Worm (Caenorhabditis elegans) whole organism, L1 larva: ENCODE measurements around the gene msra-1.

Source experiments
- C16A3.4 ChIP-seq: fragments of 150-350 bp; optimal IDR thresholded peaks from 2 replicates; lab custom pipeline; 2014; ENCODE audit warnings: missing biosample characterization, missing genetic modification characterization
- C34B4.2 ChIP-seq: sonication (generic microtip); optimal IDR thresholded peaks from 2 replicates; lab custom pipeline; 2017; ENCODE audit warnings: mild to moderate bottlenecking, missing genetic modification characterization, missing compliant biosample characterization
- F16B12.6 ChIP-seq: fragments of 150-350 bp; optimal IDR thresholded peaks from 2 replicates; lab custom pipeline; 2014; ENCODE audit warnings: missing biosample characterization, missing genetic modification characterization
- aha-1 ChIP-seq: fragments of 150-350 bp; optimal IDR thresholded peaks from 2 replicates; lab custom pipeline; 2014; ENCODE audit warnings: missing biosample characterization, missing genetic modification characterization
- ama-1 ChIP-seq: fragments of 150-350 bp; optimal IDR thresholded peaks from 2 replicates; lab custom pipeline; 2014
- blmp-1 ChIP-seq: fragments of 150-350 bp; optimal IDR thresholded peaks from 2 replicates; lab custom pipeline; 2014; ENCODE audit warnings: missing biosample characterization, missing genetic modification characterization
- ceh-63 ChIP-seq: fragments of 200-800 bp; sonication (Bioruptor generic); optimal IDR thresholded peaks from 2 replicates; lab custom pipeline; 2018; ENCODE audit warnings: mild to moderate bottlenecking, missing genetic modification characterization, missing compliant biosample characterization
- dpl-1 ChIP-seq, 3 experiments: fragments of 150-350 bp in 2 of 3; sonication (generic microtip) in 1 of 3; optimal IDR thresholded peaks; 2 replicates each; lab custom pipeline; 2014 to 2017; ENCODE audit warnings: missing biosample characterization in 3 of 3, missing genetic modification characterization in 3 of 3, missing genetic modification reagents in 3 of 3
- dsc-1 ChIP-seq: sonication (generic microtip); optimal IDR thresholded peaks from 2 replicates; lab custom pipeline; 2016; ENCODE audit warnings: mild to moderate bottlenecking, missing genetic modification characterization, missing compliant biosample characterization
- efl-1 ChIP-seq, 4 experiments: fragments of 150-350 bp; optimal IDR thresholded peaks in 3 of 4; peaks in 1 of 4; 1 replicate in 1 of 4; 2 replicates in 3 of 4; lab custom pipeline; 2014; ENCODE audit warnings: missing biosample characterization in 2 of 4, missing genetic modification characterization in 2 of 4, missing genetic modification reagents in 2 of 4
- efl-3 ChIP-seq: fragments of 200-800 bp; sonication (Bioruptor generic); optimal IDR thresholded peaks from 2 replicates; lab custom pipeline; 2018; ENCODE audit warnings: mild to moderate bottlenecking, missing genetic modification characterization, missing compliant biosample characterization
- egl-13 ChIP-seq: sonication (generic microtip); optimal IDR thresholded peaks from 2 replicates; lab custom pipeline; 2016; ENCODE audit warnings: missing genotype, missing genetic modification reagents, missing genetic modification characterization, missing compliant biosample characterization
- egl-27 ChIP-seq, 2 experiments: fragments of 150-350 bp in 1 of 2; sonication (generic microtip); optimal IDR thresholded peaks; 3 replicates each; lab custom pipeline; 2017 to 2018; ENCODE audit warnings: missing biosample characterization in 2 of 2, missing genetic modification characterization in 2 of 2, missing genetic modification reagents in 2 of 2
- elt-3 ChIP-seq, 6 experiments: fragments of 150-350 bp in 1 of 6; sonication (generic microtip); optimal IDR thresholded peaks; 2 replicates each; lab custom pipeline; 2017 to 2018; ENCODE audit warnings: missing biosample characterization in 6 of 6, missing genetic modification characterization in 6 of 6, inconsistent platforms in 1 of 6
- fkh-4 ChIP-seq: sonication (generic microtip); optimal IDR thresholded peaks from 2 replicates; lab custom pipeline; 2016; ENCODE audit warnings: missing compliant biosample characterization, missing genetic modification characterization, borderline replicate concordance
- fos-1 ChIP-seq: fragments of 150-350 bp; optimal IDR thresholded peaks from 2 replicates; lab custom pipeline; 2014; ENCODE audit warnings: missing biosample characterization, missing genetic modification characterization
- grh-1 ChIP-seq: fragments of 200-800 bp; sonication (Bioruptor generic); IDR thresholded peaks from 2 replicates; pipeline ENCODE4 v1.3.6; 2022; ENCODE audit warnings: missing genetic modification reagents, missing genetic modification characterization, missing compliant biosample characterization
- hlh-4 ChIP-seq: sonication (generic microtip); optimal IDR thresholded peaks from 2 replicates; lab custom pipeline; 2016; ENCODE audit warnings: mild to moderate bottlenecking, missing genetic modification characterization, missing compliant biosample characterization
- hpl-2 ChIP-seq: fragments of 150-350 bp; optimal IDR thresholded peaks from 2 replicates; lab custom pipeline; 2014; ENCODE audit warnings: missing biosample characterization, missing genetic modification reagents, missing genetic modification characterization
- irx-1 ChIP-seq: sonication (generic microtip); optimal IDR thresholded peaks from 2 replicates; lab custom pipeline; 2016; ENCODE audit warnings: missing genetic modification characterization, missing compliant biosample characterization
- isw-1 ChIP-seq: fragments of 200-800 bp; sonication (Bioruptor generic); IDR thresholded peaks from 2 replicates; pipeline ENCODE4 v1.3.6; 2022; ENCODE audit warnings: missing genetic modification characterization, missing compliant biosample characterization
- jun-1 ChIP-seq: fragments of 150-350 bp; optimal IDR thresholded peaks from 2 replicates; lab custom pipeline; 2014; ENCODE audit warnings: missing biosample characterization, missing genetic modification reagents, missing genetic modification characterization
- lin-13 ChIP-seq: fragments of 150-350 bp; optimal IDR thresholded peaks from 2 replicates; lab custom pipeline; 2014; ENCODE audit warnings: missing biosample characterization, missing genetic modification reagents, missing genetic modification characterization
- lin-14 ChIP-seq: fragments of 200-800 bp; sonication (Bioruptor generic); optimal IDR thresholded peaks from 2 replicates; lab custom pipeline; 2018; ENCODE audit warnings: mild to moderate bottlenecking, missing genetic modification characterization, moderate library complexity, missing compliant biosample characterization
- lir-3 ChIP-seq: sonication (generic microtip); optimal IDR thresholded peaks from 2 replicates; lab custom pipeline; 2016; ENCODE audit warnings: mild to moderate bottlenecking, missing genetic modification characterization, moderate library complexity, missing compliant biosample characterization; ENCODE audit not compliant: poor library complexity
- lsy-2 ChIP-seq, 2 experiments: fragments of 150-350 bp; optimal IDR thresholded peaks; 2 replicates each; lab custom pipeline; 2014; ENCODE audit warnings: missing biosample characterization in 2 of 2, missing genetic modification characterization in 2 of 2
- mab-9 ChIP-seq: fragments of 200-800 bp; sonication (Bioruptor generic); IDR thresholded peaks from 2 replicates; pipeline ENCODE4 v1.3.6; 2022; ENCODE audit warnings: missing genetic modification reagents, missing genetic modification characterization, missing compliant biosample characterization
- mdl-1 ChIP-seq, 2 experiments: fragments of 150-350 bp; optimal IDR thresholded peaks; 2 replicates each; lab custom pipeline; 2014 to 2017; ENCODE audit warnings: missing biosample characterization in 2 of 2, missing genetic modification characterization in 2 of 2, inconsistent platforms in 1 of 2
- mef-2 ChIP-seq: fragments of 150-350 bp; optimal IDR thresholded peaks from 2 replicates; lab custom pipeline; 2014; ENCODE audit warnings: missing biosample characterization, missing genetic modification characterization
- nhr-11 ChIP-seq: fragments of 150-350 bp; optimal IDR thresholded peaks from 2 replicates; lab custom pipeline; 2014; ENCODE audit warnings: missing biosample characterization, missing genetic modification characterization
- nhr-12 ChIP-seq: sonication (generic microtip); optimal IDR thresholded peaks from 2 replicates; lab custom pipeline; 2017; ENCODE audit warnings: missing biosample characterization, missing genetic modification characterization
- nhr-19 ChIP-seq: fragments of 200-800 bp; sonication (Bioruptor generic); conservative IDR thresholded peaks from 2 replicates; pipeline ENCODE4 v1.3.6; 2022; ENCODE audit warnings: missing genetic modification characterization, missing compliant biosample characterization
- nhr-20 ChIP-seq: sonication (generic microtip); optimal IDR thresholded peaks from 2 replicates; lab custom pipeline; 2016; ENCODE audit warnings: mild to moderate bottlenecking, missing genetic modification characterization, missing compliant biosample characterization
- nhr-47 ChIP-seq: sonication (generic microtip); optimal IDR thresholded peaks from 2 replicates; lab custom pipeline; 2016; ENCODE audit warnings: mild to moderate bottlenecking, missing genetic modification characterization, moderate library complexity, missing compliant biosample characterization
- nhr-76 ChIP-seq: sonication (generic microtip); optimal IDR thresholded peaks from 2 replicates; lab custom pipeline; 2017; ENCODE audit warnings: missing biosample characterization, missing genetic modification characterization
- nhr-84 ChIP-seq: sonication (generic microtip); optimal IDR thresholded peaks from 2 replicates; lab custom pipeline; 2017; ENCODE audit warnings: missing biosample characterization, missing genetic modification characterization
- nhr-85 ChIP-seq: sonication (generic microtip); peaks from one replicate; lab custom pipeline; 2016; ENCODE audit warnings: missing genetic modification characterization, inconsistent platforms, missing compliant biosample characterization
- nhr-90 ChIP-seq: sonication (generic microtip); optimal IDR thresholded peaks from 2 replicates; lab custom pipeline; 2016; ENCODE audit warnings: mild to moderate bottlenecking, missing genetic modification characterization, missing compliant biosample characterization; ENCODE audit not compliant: poor library complexity
- snu-23 ChIP-seq: sonication (generic microtip); optimal IDR thresholded peaks from 2 replicates; lab custom pipeline; 2016; ENCODE audit warnings: missing genetic modification characterization, missing compliant biosample characterization
- sup-37 ChIP-seq: fragments of 200-800 bp; sonication (Bioruptor generic); optimal IDR thresholded peaks from 2 replicates; lab custom pipeline; 2018; ENCODE audit warnings: mild to moderate bottlenecking, missing genetic modification characterization, missing compliant biosample characterization
- swsn-7 ChIP-seq: sonication (generic microtip); optimal IDR thresholded peaks from 2 replicates; lab custom pipeline; 2016; ENCODE audit warnings: missing genetic modification characterization, missing compliant biosample characterization
- tbx-2 ChIP-seq: sonication (generic microtip); optimal IDR thresholded peaks from 2 replicates; lab custom pipeline; 2016; ENCODE audit warnings: missing genetic modification characterization, missing compliant biosample characterization
- unc-130 ChIP-seq: fragments of 150-350 bp; optimal IDR thresholded peaks from 2 replicates; lab custom pipeline; 2017; ENCODE audit warnings: missing biosample characterization, missing genetic modification characterization, inconsistent platforms
- unc-30 ChIP-seq: sonication (generic microtip); optimal IDR thresholded peaks from 2 replicates; lab custom pipeline; 2017; ENCODE audit warnings: missing biosample characterization, missing genetic modification characterization
- unc-86 ChIP-seq: sonication (generic microtip); optimal IDR thresholded peaks from 2 replicates; lab custom pipeline; 2016; ENCODE audit warnings: missing genetic modification characterization, missing compliant biosample characterization
- unc-98 ChIP-seq: fragments of 200-800 bp; sonication (Bioruptor generic); IDR thresholded peaks from 2 replicates; pipeline ENCODE4 v1.3.6; 2022; ENCODE audit warnings: missing genetic modification characterization, missing compliant biosample characterization
- zip-4 ChIP-seq: fragments of 200-800 bp; sonication (Bioruptor generic); optimal IDR thresholded peaks from 2 replicates; lab custom pipeline; 2018; ENCODE audit warnings: mild to moderate bottlenecking, missing genetic modification characterization, moderate library complexity, missing compliant biosample characterization
- ztf-11 ChIP-seq, 2 experiments: sonication (generic microtip); optimal IDR thresholded peaks; 2 replicates each; lab custom pipeline; 2016 to 2017; ENCODE audit warnings: missing genetic modification characterization in 2 of 2, missing biosample characterization in 1 of 2, missing compliant biosample characterization in 1 of 2
- ztf-4 ChIP-seq: fragments of 150-350 bp; optimal IDR thresholded peaks from 2 replicates; lab custom pipeline; 2014; ENCODE audit warnings: missing biosample characterization, missing genetic modification characterization

The msra-1 gene

DNA sequence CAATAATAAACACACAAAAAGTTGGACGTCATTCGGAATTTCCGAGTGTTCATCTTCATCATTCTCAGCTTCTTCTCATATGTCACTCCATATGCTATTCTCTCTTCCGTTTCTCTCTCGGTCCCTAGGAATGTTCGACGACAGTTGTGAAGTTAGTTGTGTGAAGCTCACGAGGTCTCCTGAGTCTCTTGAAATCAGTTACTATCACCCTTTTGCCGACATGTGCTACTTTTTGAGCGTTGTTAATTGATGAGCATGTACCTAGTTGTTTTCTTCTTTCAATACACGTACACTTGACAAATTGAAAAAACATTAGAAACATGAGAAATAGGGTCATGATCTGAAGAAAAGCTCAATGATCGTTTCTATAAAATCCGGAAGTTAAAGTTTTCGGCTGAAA, 40.5 kb downstream of the msra-1 start (continued):
- TF ChIP-seq snu-23 (GFP tag; lab: Kevin White, UChicago): peak; percentile 72
- no peak for TF ChIP-seq aha-1 (tag; lab: Kevin White, UChicago)
- TF ChIP-seq nhr-19: peak; percentile 81
- TF ChIP-seq lir-3 (tag; lab: Kevin White, UChicago): peak; percentile 58
- TF ChIP-seq swsn-7: peak; percentile 36
- TF ChIP-seq sup-37 (GFP tag; lab: Kevin White, UChicago): peak; percentile 29
- TF ChIP-seq lin-14 (GFP tag; lab: Kevin White, UChicago): peak; percentile 92
- TF ChIP-seq nhr-11: peak; percentile 62
- peak; percentile 50 for TF ChIP-seq irx-1 (tag; lab: Kevin White, UChicago)
- no peak for TF ChIP-seq dsc-1
- peak; percentile 47 for TF ChIP-seq nhr-47 (tag; lab: Kevin White, UChicago)
- no peak for TF ChIP-seq unc-130 (tag; lab: Kevin White, UChicago)
- TF ChIP-seq nhr-20 (tag; lab: Kevin White, UChicago): peak; percentile 65
- no peak for TF ChIP-seq blmp-1 (tag; lab: Kevin White, UChicago)
- peak; percentile 16 to 41 for TF ChIP-seq efl-1 (optimal IDR thresholded peaks at IDR 0.05; lab: Kevin White, UChicago)
- peak; percentile 0 to 2 for TF ChIP-seq efl-1 (GFP tag; optimal IDR thresholded peaks at IDR 0.05 in 1 of 2; lab: Kevin White, UChicago)
- TF ChIP-seq, all 84 proteins: peak for 25

DNA sequence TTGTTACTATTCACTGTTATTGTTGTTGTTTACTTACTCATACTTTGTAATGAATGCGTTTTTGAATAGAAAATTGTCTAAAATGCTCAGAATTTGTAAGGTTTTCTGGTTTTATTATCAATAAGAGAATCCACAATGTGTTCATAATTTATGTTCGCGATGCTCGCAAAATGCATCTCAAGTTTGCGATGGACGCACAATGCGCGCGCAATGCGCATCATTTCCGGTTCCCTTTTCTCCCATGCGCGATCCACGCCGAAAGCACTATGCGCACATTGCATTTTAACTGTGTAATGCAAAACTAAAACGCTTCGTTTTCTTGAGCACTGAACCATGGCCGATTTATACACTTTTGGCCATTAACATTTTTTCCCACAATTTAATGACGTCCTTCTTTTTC, 44.4 kb downstream of the msra-1 start:
- TF ChIP-seq mdl-1 (tag; optimal IDR thresholded peaks at IDR 0.05; lab: Kevin White, UChicago) (no peak), lin-13 (GFP tag; lab: Kevin White, UChicago) (no peak), mef-2 (tag; lab: Kevin White, UChicago) (no peak), ztf-4 (tag; lab: Kevin White, UChicago) (no peak), efl-3 (GFP tag; lab: Kevin White, UChicago) (no peak), C16A3.4 (tag; lab: Kevin White, UChicago) (no peak), ceh-63 (no peak), hlh-4 (tag; lab: Kevin White, UChicago) (no peak), unc-30 (no peak), nhr-90 (no peak), nhr-76 (tag; lab: Kevin White, UChicago) (no peak), unc-98 (GFP tag; lab: Robert Waterston, UW) (no peak), C34B4.2 (tag; lab: Kevin White, UChicago) (no peak), elt-3 (tag; optimal IDR thresholded peaks at IDR 0.05; lab: Kevin White, UChicago) (no peak), egl-27 (tag; optimal IDR thresholded peaks at IDR 0.05; lab: Kevin White, UChicago) (no peak), aha-1 (tag; lab: Kevin White, UChicago) (no peak), zip-4 (no peak), lsy-2 (tag; optimal IDR thresholded peaks at IDR 0.05; lab: Kevin White, UChicago) (no peak), hpl-2 (no peak), ama-1 (lab: Kevin White, UChicago) (no peak)

DNA sequence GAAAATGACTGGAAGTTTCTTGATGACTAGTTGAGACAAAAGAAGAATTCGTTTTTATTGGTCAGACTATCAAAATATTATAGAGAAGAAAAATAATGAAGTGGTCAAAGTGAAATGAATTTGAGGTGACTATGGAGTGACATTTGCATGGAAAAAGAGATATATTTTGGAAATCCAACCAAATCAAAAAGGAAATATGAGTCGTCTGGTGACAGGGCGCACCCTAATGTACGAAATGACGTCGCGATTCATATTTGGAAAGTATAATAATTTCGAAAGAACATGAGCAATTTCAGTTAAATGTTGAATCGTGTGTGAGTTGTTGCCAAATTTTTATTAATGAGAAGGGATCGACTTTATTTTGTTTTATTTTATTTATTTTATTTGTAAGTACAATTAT, 46.4 kb downstream of the msra-1 start, which contains the start of gene F21D12.2:
TSS of gene F21D12.2 (plus strand) at position 301 of the 400 bp plus-strand sequence.
- no peak for TF ChIP-seq hlh-4 (tag; lab: Kevin White, UChicago)
- TF ChIP-seq unc-30: no peak
- TF ChIP-seq tbx-2 (tag; lab: Kevin White, UChicago): no peak
- TF ChIP-seq egl-13 (tag; lab: Kevin White, UChicago): no peak
- TF ChIP-seq fos-1: no peak
- no peak for TF ChIP-seq F16B12.6
- TF ChIP-seq unc-86 (tag; lab: Kevin White, UChicago): no peak
- no peak for TF ChIP-seq nhr-84 (tag; lab: Kevin White, UChicago)
- no peak for TF ChIP-seq ceh-63
- TF ChIP-seq zip-4: no peak
- TF ChIP-seq fkh-4: no peak
- no peak for TF ChIP-seq isw-1 (GFP tag; lab: Robert Waterston, UW)
- no peak for TF ChIP-seq jun-1 (tag; lab: Kevin White, UChicago)
- no peak for TF ChIP-seq mab-9
- TF ChIP-seq ztf-11 (tag; optimal IDR thresholded peaks at IDR 0.05; lab: Kevin White, UChicago): no peak
- TF ChIP-seq sup-37 (GFP tag; lab: Kevin White, UChicago): no peak
- no peak for TF ChIP-seq dpl-1 (GFP tag; optimal IDR thresholded peaks at IDR 0.05; lab: Kevin White, UChicago)
- no peak for TF ChIP-seq nhr-12 (tag; lab: Kevin White, UChicago)
- TF ChIP-seq grh-1 (GFP tag; lab: Robert Waterston, UW): no peak
- TF ChIP-seq nhr-85 (tag; lab: Kevin White, UChicago): no peak
- TF ChIP-seq, all 84 proteins: peak for 0
